Fruit fly (Drosophila melanogaster) whole organism, embryonic: Measurements from ENCODE around the gene wisp.

Source experiments
- CG10274 ChIP-seq: fragments of 200-800 bp; sonication (Bioruptor generic); optimal IDR thresholded peaks from 3 replicates; lab custom pipeline; 2017; ENCODE audit warnings: missing biosample characterization, mild to moderate bottlenecking, missing genetic modification characterization
- CG10959 ChIP-seq: fragments of 200-800 bp; sonication (Bioruptor generic); IDR thresholded peaks from 2 replicates; pipeline ENCODE4 v1.3.6; 2022; ENCODE audit warnings: missing biosample characterization, missing genetic modification characterization
- CG11560 ChIP-seq: fragments of 200-800 bp; sonication (Bioruptor generic); IDR thresholded peaks from 3 replicates; pipeline ENCODE4 v1.3.6; 2022; ENCODE audit warnings: missing biosample characterization, missing genetic modification characterization
- CG12155 ChIP-seq: fragments of 200-800 bp; sonication (Bioruptor generic); optimal IDR thresholded peaks from 3 replicates; lab custom pipeline; 2016; ENCODE audit warnings: missing biosample characterization, missing genetic modification characterization
- CG13775 ChIP-seq: fragments of 200-800 bp; sonication (Bioruptor generic); optimal IDR thresholded peaks from 3 replicates; lab custom pipeline; 2017; ENCODE audit warnings: missing biosample characterization, mild to moderate bottlenecking, missing genetic modification characterization
- CG14014 ChIP-seq: fragments of 200-800 bp; sonication (Bioruptor generic); IDR thresholded peaks from 2 replicates; pipeline ENCODE4 v1.3.6; 2022; ENCODE audit warnings: missing biosample characterization, missing genetic modification characterization
- CG14050 ChIP-seq: fragments of 200-800 bp; sonication (Bioruptor generic); IDR thresholded peaks from 3 replicates; pipeline ENCODE4 v1.3.6; 2022; ENCODE audit warnings: missing biosample characterization, missing genetic modification characterization
- CG15601 ChIP-seq: fragments of 200-800 bp; sonication (Bioruptor generic); optimal IDR thresholded peaks from 3 replicates; lab custom pipeline; 2019; ENCODE audit warnings: missing biosample characterization, mild to moderate bottlenecking, missing genetic modification characterization, moderate library complexity
- CG17568 ChIP-seq: fragments of 200-800 bp; sonication (Bioruptor generic); optimal IDR thresholded peaks from 2 replicates; lab custom pipeline; 2018; ENCODE audit warnings: missing biosample characterization, mild to moderate bottlenecking, missing genetic modification characterization, moderate library complexity
- CG17612 ChIP-seq: fragments of 200-800 bp; sonication (Bioruptor generic); IDR thresholded peaks from 2 replicates; pipeline ENCODE4 v1.3.6; 2022; ENCODE audit warnings: missing biosample characterization, missing genetic modification characterization
- CG2202 ChIP-seq: fragments of 200-800 bp; sonication (Bioruptor generic); optimal IDR thresholded peaks from 2 replicates; lab custom pipeline; 2018; ENCODE audit warnings: missing biosample characterization, mild to moderate bottlenecking, missing genetic modification characterization
- CG2712 ChIP-seq: fragments of 200-800 bp; optimal IDR thresholded peaks from 3 replicates; lab custom pipeline; 2019; ENCODE audit warnings: missing biosample characterization, mild to moderate bottlenecking, missing genetic modification characterization, moderate library complexity
- CG31224 ChIP-seq: fragments of 200-800 bp; sonication (Bioruptor generic); IDR thresholded peaks from 2 replicates; pipeline ENCODE4 v1.3.6; 2022; ENCODE audit warnings: missing biosample characterization, missing genetic modification characterization
- CG34422 ChIP-seq: fragments of 200-800 bp; sonication (Bioruptor generic); IDR thresholded peaks from 3 replicates; pipeline ENCODE4 v1.3.6; 2022; ENCODE audit warnings: missing biosample characterization, missing genetic modification characterization
- CG4730 ChIP-seq: fragments of 200-800 bp; sonication (Bioruptor generic); IDR thresholded peaks from 2 replicates; pipeline ENCODE4 v1.3.6; 2022; ENCODE audit warnings: missing biosample characterization, missing genetic modification characterization
- CG6683 ChIP-seq: fragments of 200-800 bp; sonication (Bioruptor generic); optimal IDR thresholded peaks from 2 replicates; lab custom pipeline; 2017; ENCODE audit warnings: missing biosample characterization, mild to moderate bottlenecking, missing genetic modification characterization, missing genetic modification reagents
- CG7271 ChIP-seq: fragments of 200-800 bp; sonication (Bioruptor generic); optimal IDR thresholded peaks from 2 replicates; lab custom pipeline; 2018; ENCODE audit warnings: missing biosample characterization, mild to moderate bottlenecking, missing genetic modification characterization, moderate library complexity
- CG7556 ChIP-seq: fragments of 200-800 bp; sonication (Bioruptor generic); optimal IDR thresholded peaks from 2 replicates; lab custom pipeline; 2017; ENCODE audit warnings: missing biosample characterization, mild to moderate bottlenecking, missing genetic modification characterization
- CG7928 ChIP-seq: fragments of 200-800 bp; sonication (Bioruptor generic); optimal IDR thresholded peaks from 2 replicates; lab custom pipeline; 2017; ENCODE audit warnings: missing biosample characterization, mild to moderate bottlenecking, missing genetic modification characterization
- CG9817 ChIP-seq: fragments of 200-800 bp; sonication (Bioruptor generic); optimal IDR thresholded peaks from 2 replicates; lab custom pipeline; 2018; ENCODE audit warnings: missing biosample characterization, mild to moderate bottlenecking, missing genetic modification characterization, moderate library complexity
- CG9932 ChIP-seq: fragments of 200-800 bp; sonication (Bioruptor generic); IDR thresholded peaks from 2 replicates; pipeline ENCODE4 v1.3.6; 2022; ENCODE audit warnings: missing biosample characterization, missing genetic modification characterization
- Camta ChIP-seq: fragments of 200-800 bp; sonication (Bioruptor generic); optimal IDR thresholded peaks from 2 replicates; lab custom pipeline; 2016; ENCODE audit warnings: missing biosample characterization, missing genetic modification characterization
- D19A ChIP-seq: fragments of 200-800 bp; optimal IDR thresholded peaks from 3 replicates; lab custom pipeline; 2019; ENCODE audit warnings: missing biosample characterization, mild to moderate bottlenecking, missing genetic modification characterization, moderate library complexity
- Dfd ChIP-seq, 2 experiments: fragments of >200 bp; optimal IDR thresholded peaks; 2 replicates each; lab custom pipeline; 2017; ENCODE audit warnings: missing biosample characterization in 2 of 2, missing genetic modification characterization in 2 of 2
- Dip2 ChIP-seq: fragments of 200-800 bp; sonication (Bioruptor generic); IDR thresholded peaks from 2 replicates; pipeline ENCODE4 v1.3.6; 2022; ENCODE audit warnings: missing biosample characterization, missing genetic modification characterization
- Doc2 ChIP-seq: fragments of 200-800 bp; sonication (Bioruptor generic); IDR thresholded peaks from 2 replicates; pipeline ENCODE4 v1.3.6; 2022; ENCODE audit warnings: missing biosample characterization, missing genetic modification characterization
- Dp ChIP-seq: fragments of 200-800 bp; sonication (Bioruptor generic); optimal IDR thresholded peaks from 2 replicates; lab custom pipeline; 2018; ENCODE audit warnings: missing biosample characterization, mild to moderate bottlenecking, missing genetic modification characterization, moderate library complexity
- H2.0 ChIP-seq: fragments of 200-800 bp; sonication (Bioruptor generic); IDR thresholded peaks from 2 replicates; pipeline ENCODE4 v1.3.6; 2022; ENCODE audit warnings: missing biosample characterization, missing genetic modification characterization
- Hr39 ChIP-seq: fragments of >200 bp; optimal IDR thresholded peaks from 2 replicates; lab custom pipeline; 2017
- Hr51 ChIP-seq, 2 experiments: fragments of 200-800 bp; sonication (Bioruptor generic); optimal IDR thresholded peaks; 2 replicates in 1 of 2; 3 replicates in 1 of 2; lab custom pipeline; 2016 to 2018; ENCODE audit warnings: missing biosample characterization in 2 of 2, missing genetic modification characterization in 2 of 2, mild to moderate bottlenecking in 1 of 2, moderate library complexity in 1 of 2
- Mrtf ChIP-seq: fragments of 200-800 bp; sonication (Bioruptor generic); IDR thresholded peaks from 3 replicates; pipeline ENCODE4 v1.3.6; 2022; ENCODE audit warnings: missing biosample characterization, missing genetic modification characterization
- Myb ChIP-seq: fragments of 200-800 bp; sonication (Bioruptor generic); optimal IDR thresholded peaks from 2 replicates; lab custom pipeline; 2016; ENCODE audit warnings: missing biosample characterization, missing genetic modification characterization
- NC2α ChIP-seq: fragments of 200-800 bp; sonication (Bioruptor generic); optimal IDR thresholded peaks from 2 replicates; lab custom pipeline; 2016; ENCODE audit warnings: missing biosample characterization, missing genetic modification characterization
- Oli ChIP-seq: fragments of 200-800 bp; sonication (Bioruptor generic); optimal IDR thresholded peaks from 2 replicates; lab custom pipeline; 2018; ENCODE audit warnings: missing biosample characterization, mild to moderate bottlenecking, missing genetic modification characterization, moderate library complexity
- ato ChIP-seq: fragments of 200-800 bp; sonication (Bioruptor generic); IDR thresholded peaks from 2 replicates; pipeline ENCODE4 v1.3.6; 2022; ENCODE audit warnings: missing biosample characterization, missing genetic modification characterization; ENCODE audit not compliant: partially characterized antibody
- chinmo ChIP-seq: fragments of 200-800 bp; sonication (Bioruptor generic); IDR thresholded peaks from 4 replicates; pipeline ENCODE4 v1.3.6; 2022; ENCODE audit warnings: missing biosample characterization, missing genetic modification characterization; ENCODE audit not compliant: partially characterized antibody
- da ChIP-seq: fragments of 200-800 bp; sonication (Bioruptor generic); optimal IDR thresholded peaks from 2 replicates; lab custom pipeline; 2016; ENCODE audit warnings: missing biosample characterization, missing genetic modification characterization
- dan ChIP-seq: fragments of 200-800 bp; sonication (Bioruptor generic); IDR thresholded peaks from 2 replicates; pipeline ENCODE4 v1.3.6; 2022; ENCODE audit warnings: missing biosample characterization, missing genetic modification characterization
- dimm ChIP-seq: fragments of 200-800 bp; sonication (Bioruptor generic); IDR thresholded peaks from 2 replicates; pipeline ENCODE4 v1.3.6; 2022; ENCODE audit warnings: missing biosample characterization, missing genetic modification characterization
- eve ChIP-seq, 2 experiments: fragments of >200 bp; optimal IDR thresholded peaks; 2 replicates each; lab custom pipeline; 2017; ENCODE audit warnings: missing biosample characterization in 2 of 2, missing genetic modification characterization in 2 of 2
- exex ChIP-seq: fragments of 200-800 bp; sonication (Bioruptor generic); optimal IDR thresholded peaks from 4 replicates; lab custom pipeline; 2018; ENCODE audit warnings: missing biosample characterization, mild to moderate bottlenecking, missing genetic modification characterization, moderate library complexity
- fru ChIP-seq: fragments of >200 bp; optimal IDR thresholded peaks from 2 replicates; lab custom pipeline; 2017
- gsb-n ChIP-seq: fragments of 200-800 bp; sonication (Bioruptor generic); optimal IDR thresholded peaks from 3 replicates; lab custom pipeline; 2018; ENCODE audit warnings: missing biosample characterization, mild to moderate bottlenecking, missing genetic modification characterization
- inv ChIP-seq: fragments of 200-800 bp; sonication (Bioruptor generic); IDR thresholded peaks from 2 replicates; pipeline ENCODE4 v1.3.6; 2022; ENCODE audit warnings: missing biosample characterization, missing genetic modification characterization; ENCODE audit not compliant: partially characterized antibody
- nom ChIP-seq: fragments of 200-800 bp; sonication (Bioruptor generic); optimal IDR thresholded peaks from 2 replicates; lab custom pipeline; 2017; ENCODE audit warnings: missing biosample characterization, missing genetic modification characterization, mild to moderate bottlenecking, moderate library complexity, missing genetic modification reagents
- row ChIP-seq: fragments of 200-800 bp; sonication (Bioruptor generic); IDR thresholded peaks from 3 replicates; pipeline ENCODE4 v1.3.6; 2022; ENCODE audit warnings: missing biosample characterization, missing genetic modification characterization
- run ChIP-seq: fragments of 200-800 bp; sonication (Bioruptor generic); optimal IDR thresholded peaks from 3 replicates; lab custom pipeline; 2018; ENCODE audit warnings: missing biosample characterization, mild to moderate bottlenecking, missing genetic modification characterization
- slp2 ChIP-seq: fragments of 200-800 bp; sonication (Bioruptor generic); optimal IDR thresholded peaks from 2 replicates; lab custom pipeline; 2016; ENCODE audit warnings: missing biosample characterization, missing genetic modification characterization
- sqz ChIP-seq: fragments of 200-800 bp; sonication (Bioruptor generic); optimal IDR thresholded peaks from 3 replicates; lab custom pipeline; 2018; ENCODE audit warnings: missing biosample characterization, mild to moderate bottlenecking, missing genetic modification characterization
- tgo ChIP-seq: fragments of 200-800 bp; sonication (Bioruptor generic); IDR thresholded peaks from 3 replicates; pipeline ENCODE4 v1.3.6; 2022; ENCODE audit warnings: missing biosample characterization, missing genetic modification characterization
- tin ChIP-seq: fragments of 200-800 bp; sonication (Bioruptor generic); optimal IDR thresholded peaks from 3 replicates; lab custom pipeline; 2016; ENCODE audit warnings: missing biosample characterization, missing genetic modification characterization
- trem ChIP-seq: fragments of 200-800 bp; optimal IDR thresholded peaks from 3 replicates; lab custom pipeline; 2019; ENCODE audit warnings: missing biosample characterization, mild to moderate bottlenecking, missing genetic modification characterization, moderate library complexity
- ttk ChIP-seq: fragments of 200-800 bp; sonication (Bioruptor generic); IDR thresholded peaks from 2 replicates; pipeline ENCODE4 v2.1.2; 2022; ENCODE audit warnings: missing biosample characterization, missing genetic modification characterization

Gene wisp

DNA sequence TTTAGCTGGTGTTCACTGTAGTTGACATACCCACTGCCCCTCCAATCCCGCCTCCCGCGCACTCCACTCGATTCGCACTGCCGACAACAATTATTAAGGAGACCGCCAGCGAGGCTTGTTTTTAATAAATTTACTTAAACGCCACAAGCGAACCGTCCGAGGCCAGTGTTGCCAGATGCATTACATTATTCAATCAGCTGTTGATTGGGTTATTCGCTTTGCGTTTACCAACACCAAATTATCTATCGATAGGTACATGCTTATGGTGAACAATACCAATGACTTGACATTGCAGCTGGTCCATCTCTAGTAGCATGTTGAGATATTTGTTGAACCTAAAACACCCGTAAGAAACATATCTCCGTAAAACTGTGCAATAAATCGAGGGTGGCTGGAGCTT, 6.8 kb upstream of the wisp start, which contains the start of the genes CG10353 and SelG (continued):
- TF ChIP-seq CG2202 (tag; lab: Kevin White, UChicago) (no peak), Mrtf (GFP tag; lab: Robert Waterston, UW) (no peak), dan (no peak), Oli (tag; lab: Kevin White, UChicago) (no peak), Myb (GFP tag; lab: Kevin White, UChicago) (peak; percentile 59), Hr39 (lab: Kevin White, UChicago) (no peak), row (GFP tag; lab: Robert Waterston, UW) (peak; percentile 58), sqz (GFP tag; lab: Kevin White, UChicago) (peak; percentile 21), CG2712 (tag; lab: Kevin White, UChicago) (peak; percentile 61), gsb-n (tag; lab: Kevin White, UChicago) (no peak), tin (GFP tag; lab: Kevin White, UChicago) (peak; percentile 26), fru (lab: Kevin White, UChicago) (no peak), Camta (peak; percentile 41), CG9932 (peak; percentile 67), Hr51 (GFP tag; optimal IDR thresholded peaks at IDR 0.05; lab: Kevin White, UChicago) (peak in 1 of 2 experiments; percentile 57), ato (GFP tag; lab: Robert Waterston, UW) (peak; percentile 80), CG15601 (tag; lab: Kevin White, UChicago) (peak; percentile 47), slp2 (GFP tag; lab: Kevin White, UChicago) (no peak), CG10274 (GFP tag; lab: Kevin White, UChicago) (no peak), CG12155 (GFP tag; lab: Kevin White, UChicago) (peak; percentile 33), eve (GFP tag; optimal IDR thresholded peaks at IDR 0.05; lab: Kevin White, UChicago) (no peak), Doc2 (GFP tag; lab: Robert Waterston, UW) (no peak), da (GFP tag; lab: Kevin White, UChicago) (no peak), CG7556 (GFP tag; lab: Kevin White, UChicago) (no peak), dimm (GFP tag; lab: Robert Waterston, UW) (no peak), CG17568 (GFP tag; lab: Kevin White, UChicago) (no peak), CG14014 (GFP tag; lab: Robert Waterston, UW) (no peak), NC2α (GFP tag; lab: Kevin White, UChicago) (no peak), tgo (GFP tag; lab: Robert Waterston, UW) (peak; percentile 20; the same call in 1 of the 3 replicates), CG14050 (GFP tag; lab: Robert Waterston, UW) (no peak), CG10959 (GFP tag; lab: Robert Waterston, UW) (no peak), Dfd (GFP tag; optimal IDR thresholded peaks at IDR 0.05; lab: Kevin White, UChicago) (no peak), Dip2 (GFP tag; lab: Robert Waterston, UW) (no peak), trem (peak; percentile 58), Dp (GFP tag; lab: Kevin White, UChicago) (peak; percentile 46), nom (GFP tag; lab: Kevin White, UChicago) (no peak), inv (peak; percentile 75), CG7928 (GFP tag; lab: Kevin White, UChicago) (no peak), CG13775 (GFP tag; lab: Kevin White, UChicago) (no peak), CG6683 (GFP tag; lab: Kevin White, UChicago) (no peak), CG34422 (GFP tag; lab: Robert Waterston, UW) (no peak), H2.0 (GFP tag; lab: Robert Waterston, UW) (peak; percentile 23; the same call in 1 of the 2 replicates), CG31224 (GFP tag; lab: Robert Waterston, UW) (no peak), CG9817 (tag; lab: Kevin White, UChicago) (no peak), D19A (tag; lab: Kevin White, UChicago) (peak; percentile 33), ttk (no peak), chinmo (peak; percentile 74; the same call in 2 of the 4 replicates), CG7271 (tag; lab: Kevin White, UChicago) (no peak), exex (peak; percentile 11), CG17612 (GFP tag; lab: Robert Waterston, UW) (no peak), CG4730 (GFP tag; lab: Robert Waterston, UW) (no peak), run (tag; lab: Kevin White, UChicago) (no peak), CG11560 (no peak)
